Worm (Caenorhabditis elegans) whole organism, L1 larva: ENCODE results near the gene math-18.

ENCODE experiments used
- C04F5.9 ChIP-seq: sonication (generic microtip); optimal IDR thresholded peaks from 2 replicates; lab custom pipeline; 2016; ENCODE audit warnings: missing genetic modification characterization, missing compliant biosample characterization
- C34B4.2 ChIP-seq: sonication (generic microtip); optimal IDR thresholded peaks from 2 replicates; lab custom pipeline; 2017; ENCODE audit warnings: mild to moderate bottlenecking, missing genetic modification characterization, missing compliant biosample characterization
- F16B12.6 ChIP-seq: fragments of 150-350 bp; optimal IDR thresholded peaks from 2 replicates; lab custom pipeline; 2014; ENCODE audit warnings: missing biosample characterization, missing genetic modification characterization
- aha-1 ChIP-seq: fragments of 150-350 bp; optimal IDR thresholded peaks from 2 replicates; lab custom pipeline; 2014; ENCODE audit warnings: missing biosample characterization, missing genetic modification characterization
- alr-1 ChIP-seq: fragments of 200-800 bp; sonication (Bioruptor generic); optimal IDR thresholded peaks from 2 replicates; lab custom pipeline; 2018; ENCODE audit warnings: borderline replicate concordance, mild to moderate bottlenecking, missing genetic modification characterization, missing compliant biosample characterization
- aly-2 ChIP-seq: fragments of 150-350 bp; optimal IDR thresholded peaks from 2 replicates; lab custom pipeline; 2014; ENCODE audit warnings: missing biosample characterization, missing genetic modification characterization
- ama-1 ChIP-seq: fragments of 150-350 bp; optimal IDR thresholded peaks from 2 replicates; lab custom pipeline; 2014
- blmp-1 ChIP-seq: fragments of 150-350 bp; optimal IDR thresholded peaks from 2 replicates; lab custom pipeline; 2014; ENCODE audit warnings: missing biosample characterization, missing genetic modification characterization
- ceh-63 ChIP-seq: fragments of 200-800 bp; sonication (Bioruptor generic); optimal IDR thresholded peaks from 2 replicates; lab custom pipeline; 2018; ENCODE audit warnings: mild to moderate bottlenecking, missing genetic modification characterization, missing compliant biosample characterization
- ceh-82 ChIP-seq, 3 experiments: fragments of 150-350 bp in 1 of 3; sonication (generic microtip) in 2 of 3; optimal IDR thresholded peaks; 2 replicates each; lab custom pipeline; 2014 to 2017; ENCODE audit warnings: missing biosample characterization in 3 of 3, missing genetic modification characterization in 3 of 3
- ceh-88 ChIP-seq: fragments of 200-800 bp; sonication (Bioruptor generic); IDR thresholded peaks from 2 replicates; pipeline ENCODE4 v1.3.6; 2022; ENCODE audit warnings: missing genetic modification characterization, missing compliant biosample characterization
- ces-1 ChIP-seq: fragments of 150-350 bp; optimal IDR thresholded peaks from 2 replicates; lab custom pipeline; 2014; ENCODE audit warnings: missing biosample characterization, missing genetic modification reagents, missing genetic modification characterization
- dpl-1 ChIP-seq, 3 experiments: fragments of 150-350 bp in 2 of 3; sonication (generic microtip) in 1 of 3; optimal IDR thresholded peaks; 2 replicates each; lab custom pipeline; 2014 to 2017; ENCODE audit warnings: missing biosample characterization in 3 of 3, missing genetic modification characterization in 3 of 3, missing genetic modification reagents in 3 of 3
- efl-1 ChIP-seq, 4 experiments: fragments of 150-350 bp; optimal IDR thresholded peaks in 3 of 4; peaks in 1 of 4; 1 replicate in 1 of 4; 2 replicates in 3 of 4; lab custom pipeline; 2014; ENCODE audit warnings: missing biosample characterization in 2 of 4, missing genetic modification characterization in 2 of 4, missing genetic modification reagents in 2 of 4
- elt-2 ChIP-seq: sonication (generic microtip); optimal IDR thresholded peaks from 2 replicates; lab custom pipeline; 2016; ENCODE audit warnings: missing genetic modification characterization, mild to moderate bottlenecking, inconsistent platforms, missing compliant biosample characterization, missing genetic modification reagents
- elt-3 ChIP-seq, 6 experiments: fragments of 150-350 bp in 1 of 6; sonication (generic microtip); optimal IDR thresholded peaks; 2 replicates each; lab custom pipeline; 2017 to 2018; ENCODE audit warnings: missing biosample characterization in 6 of 6, missing genetic modification characterization in 6 of 6, inconsistent platforms in 1 of 6
- fkh-10 ChIP-seq: sonication (generic microtip); optimal IDR thresholded peaks from 2 replicates; lab custom pipeline; 2017; ENCODE audit warnings: missing biosample characterization, missing genetic modification reagents, missing genetic modification characterization
- fkh-8 ChIP-seq: sonication (generic microtip); optimal IDR thresholded peaks from 2 replicates; lab custom pipeline; 2016; ENCODE audit warnings: mild to moderate bottlenecking, missing genetic modification characterization, missing compliant biosample characterization
- fos-1 ChIP-seq: fragments of 150-350 bp; optimal IDR thresholded peaks from 2 replicates; lab custom pipeline; 2014; ENCODE audit warnings: missing biosample characterization, missing genetic modification characterization
- hlh-4 ChIP-seq: sonication (generic microtip); optimal IDR thresholded peaks from 2 replicates; lab custom pipeline; 2016; ENCODE audit warnings: mild to moderate bottlenecking, missing genetic modification characterization, missing compliant biosample characterization
- hpl-2 ChIP-seq: fragments of 150-350 bp; optimal IDR thresholded peaks from 2 replicates; lab custom pipeline; 2014; ENCODE audit warnings: missing biosample characterization, missing genetic modification reagents, missing genetic modification characterization
- jun-1 ChIP-seq: fragments of 150-350 bp; optimal IDR thresholded peaks from 2 replicates; lab custom pipeline; 2014; ENCODE audit warnings: missing biosample characterization, missing genetic modification reagents, missing genetic modification characterization
- lin-13 ChIP-seq: fragments of 150-350 bp; optimal IDR thresholded peaks from 2 replicates; lab custom pipeline; 2014; ENCODE audit warnings: missing biosample characterization, missing genetic modification reagents, missing genetic modification characterization
- lin-14 ChIP-seq: fragments of 200-800 bp; sonication (Bioruptor generic); optimal IDR thresholded peaks from 2 replicates; lab custom pipeline; 2018; ENCODE audit warnings: mild to moderate bottlenecking, missing genetic modification characterization, moderate library complexity, missing compliant biosample characterization
- lin-35 ChIP-seq, 2 experiments: fragments of 150-350 bp; optimal IDR thresholded peaks; 2 replicates each; lab custom pipeline; 2014; ENCODE audit warnings: missing biosample characterization in 2 of 2, missing genetic modification characterization in 2 of 2, missing genetic modification reagents in 2 of 2
- lir-3 ChIP-seq: sonication (generic microtip); optimal IDR thresholded peaks from 2 replicates; lab custom pipeline; 2016; ENCODE audit warnings: mild to moderate bottlenecking, missing genetic modification characterization, moderate library complexity, missing compliant biosample characterization; ENCODE audit not compliant: poor library complexity
- lsy-2 ChIP-seq, 2 experiments: fragments of 150-350 bp; optimal IDR thresholded peaks; 2 replicates each; lab custom pipeline; 2014; ENCODE audit warnings: missing biosample characterization in 2 of 2, missing genetic modification characterization in 2 of 2
- mdl-1 ChIP-seq, 2 experiments: fragments of 150-350 bp; optimal IDR thresholded peaks; 2 replicates each; lab custom pipeline; 2014 to 2017; ENCODE audit warnings: missing biosample characterization in 2 of 2, missing genetic modification characterization in 2 of 2, inconsistent platforms in 1 of 2
- nhr-11 ChIP-seq: fragments of 150-350 bp; optimal IDR thresholded peaks from 2 replicates; lab custom pipeline; 2014; ENCODE audit warnings: missing biosample characterization, missing genetic modification characterization
- nhr-237 ChIP-seq: fragments of 150-350 bp; optimal IDR thresholded peaks from 2 replicates; lab custom pipeline; 2014; ENCODE audit warnings: missing biosample characterization, missing genetic modification characterization
- nhr-28 ChIP-seq: fragments of 150-350 bp; optimal IDR thresholded peaks from 2 replicates; lab custom pipeline; 2014; ENCODE audit warnings: missing biosample characterization, missing genetic modification characterization
- nhr-47 ChIP-seq: sonication (generic microtip); optimal IDR thresholded peaks from 2 replicates; lab custom pipeline; 2016; ENCODE audit warnings: mild to moderate bottlenecking, missing genetic modification characterization, moderate library complexity, missing compliant biosample characterization
- nhr-84 ChIP-seq: sonication (generic microtip); optimal IDR thresholded peaks from 2 replicates; lab custom pipeline; 2017; ENCODE audit warnings: missing biosample characterization, missing genetic modification characterization
- nhr-85 ChIP-seq: sonication (generic microtip); peaks from one replicate; lab custom pipeline; 2016; ENCODE audit warnings: missing genetic modification characterization, inconsistent platforms, missing compliant biosample characterization
- pqm-1 ChIP-seq: sonication (generic microtip); optimal IDR thresholded peaks from 3 replicates; lab custom pipeline; 2017; ENCODE audit warnings: missing biosample characterization, missing genetic modification characterization
- skn-1 ChIP-seq: fragments of 150-350 bp; optimal IDR thresholded peaks from 2 replicates; lab custom pipeline; 2014; ENCODE audit warnings: missing biosample characterization, missing genetic modification characterization
- snpc-4 ChIP-seq: fragments of 150-350 bp; optimal IDR thresholded peaks from 2 replicates; lab custom pipeline; 2014; ENCODE audit warnings: missing biosample characterization, missing genetic modification characterization
- snu-23 ChIP-seq: sonication (generic microtip); optimal IDR thresholded peaks from 2 replicates; lab custom pipeline; 2016; ENCODE audit warnings: missing genetic modification characterization, missing compliant biosample characterization
- tbx-2 ChIP-seq: sonication (generic microtip); optimal IDR thresholded peaks from 2 replicates; lab custom pipeline; 2016; ENCODE audit warnings: missing genetic modification characterization, missing compliant biosample characterization
- unc-130 ChIP-seq: fragments of 150-350 bp; optimal IDR thresholded peaks from 2 replicates; lab custom pipeline; 2017; ENCODE audit warnings: missing biosample characterization, missing genetic modification characterization, inconsistent platforms
- unc-98 ChIP-seq: fragments of 200-800 bp; sonication (Bioruptor generic); IDR thresholded peaks from 2 replicates; pipeline ENCODE4 v1.3.6; 2022; ENCODE audit warnings: missing genetic modification characterization, missing compliant biosample characterization
- ztf-4 ChIP-seq: fragments of 150-350 bp; optimal IDR thresholded peaks from 2 replicates; lab custom pipeline; 2014; ENCODE audit warnings: missing biosample characterization, missing genetic modification characterization

The math-18 gene

ce11 chrII:2195541-2195940 is 41.7 kb downstream of the math-18 start (continued):
- TF ChIP-seq nhr-237 (tag; lab: Kevin White, UChicago) = no peak
- TF ChIP-seq nhr-47 (tag; lab: Kevin White, UChicago) = peak; percentile 12
- peak; percentile 53 for TF ChIP-seq lin-13 (GFP tag; lab: Kevin White, UChicago)
- TF ChIP-seq jun-1 (tag; lab: Kevin White, UChicago) = no peak
- TF ChIP-seq mdl-1 (tag; optimal IDR thresholded peaks at IDR 0.05; lab: Kevin White, UChicago) = no peak
- no peak for TF ChIP-seq pqm-1
- no peak for TF ChIP-seq fos-1 (tag; lab: Kevin White, UChicago)
- TF ChIP-seq lin-35 (GFP tag; optimal IDR thresholded peaks at IDR 0.05; lab: Kevin White, UChicago) = peak; percentile 52 to 68
- TF ChIP-seq ces-1 (GFP tag; lab: Kevin White, UChicago) = no peak
- peak; percentile 26 to 77 (median 45) for TF ChIP-seq ceh-82 (tag; optimal IDR thresholded peaks at IDR 0.05; lab: Kevin White, UChicago)
- TF ChIP-seq skn-1 = no peak
- no peak for TF ChIP-seq unc-98
- TF ChIP-seq elt-3 (tag; optimal IDR thresholded peaks at IDR 0.05; lab: Kevin White, UChicago) = no peak
- TF ChIP-seq aly-2 (tag; lab: Kevin White, UChicago) = no peak
- TF ChIP-seq alr-1 (tag; lab: Kevin White, UChicago) = no peak
- TF ChIP-seq nhr-28 = no peak
- TF ChIP-seq unc-130 (tag; lab: Kevin White, UChicago) = no peak
- TF ChIP-seq lin-14 (GFP tag; lab: Kevin White, UChicago) = peak; percentile 87
- TF ChIP-seq fkh-10 (GFP tag; lab: Kevin White, UChicago) = peak; percentile 45
- TF ChIP-seq blmp-1 (tag; lab: Kevin White, UChicago) = peak; percentile 39
- peak; percentile 42 to 53 for TF ChIP-seq efl-1 (optimal IDR thresholded peaks at IDR 0.05; lab: Kevin White, UChicago)
- peak; percentile 21 to 92 for TF ChIP-seq efl-1 (GFP tag; optimal IDR thresholded peaks at IDR 0.05 in 1 of 2; lab: Kevin White, UChicago)
- TF ChIP-seq C34B4.2 = no peak
- TF ChIP-seq snpc-4 = no peak
- TF ChIP-seq nhr-84 (tag; lab: Kevin White, UChicago) = no peak
- TF ChIP-seq lir-3 (tag; lab: Kevin White, UChicago) = no peak
- no peak for TF ChIP-seq hpl-2
- no peak for TF ChIP-seq elt-2 (tag; lab: Kevin White, UChicago)
- TF ChIP-seq aha-1 = no peak
- no peak for TF ChIP-seq fkh-8 (tag; lab: Kevin White, UChicago)
- no peak for TF ChIP-seq ama-1

DNA sequence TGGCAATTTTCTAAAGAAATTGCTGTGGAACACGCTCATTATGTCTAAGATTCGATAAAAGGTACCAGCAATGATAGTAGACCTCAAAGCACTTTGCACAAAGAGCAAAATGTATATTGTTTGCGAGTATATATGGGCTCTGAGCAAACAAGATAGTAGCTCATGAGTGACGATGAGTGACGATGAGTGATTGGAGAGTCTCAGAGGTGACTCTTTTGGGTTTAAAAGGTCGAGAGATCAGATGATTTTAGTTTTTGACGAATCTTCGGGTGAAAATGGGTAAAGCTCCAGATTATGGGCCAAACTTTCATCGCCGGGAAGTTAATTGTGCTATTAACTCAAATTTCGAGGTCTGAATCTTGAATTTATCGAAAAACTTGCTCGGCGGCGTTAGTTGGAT is 42.9 kb downstream of the math-18 start:
- TF ChIP-seq ceh-88 (GFP tag; lab: Robert Waterston, UW) (no peak), F16B12.6 (tag; lab: Kevin White, UChicago) (no peak), ztf-4 (no peak), lin-14 (GFP tag; lab: Kevin White, UChicago) (peak; percentile 0)
- TF ChIP-seq, all 84 proteins: peak for 1

ce11 chrII:2197555-2198288 is 43.9 kb downstream of the math-18 start, which contains the start of gene C33C12.1:
C33C12.1 (plus strand) TSS chrII:2198238.
- no peak for TF ChIP-seq hlh-4
- peak in 1 of 3 experiments; percentile 34 for TF ChIP-seq ceh-82 (tag; optimal IDR thresholded peaks at IDR 0.05; lab: Kevin White, UChicago)
- no peak for TF ChIP-seq nhr-11 (tag; lab: Kevin White, UChicago)
- TF ChIP-seq fkh-10 (GFP tag; lab: Kevin White, UChicago) = peak; percentile 18
- peak in 1 of 3 experiments; percentile 22 for TF ChIP-seq dpl-1 (GFP tag; optimal IDR thresholded peaks at IDR 0.05; lab: Kevin White, UChicago)
- TF ChIP-seq snu-23 (GFP tag; lab: Kevin White, UChicago) = no peak
- TF ChIP-seq efl-1 (optimal IDR thresholded peaks at IDR 0.05; lab: Kevin White, UChicago) = peak; percentile 4 to 16
- TF ChIP-seq efl-1 (GFP tag; optimal IDR thresholded peaks at IDR 0.05 in 1 of 2; lab: Kevin White, UChicago) = peak in 1 of 2 experiments; percentile 82
- TF ChIP-seq nhr-85 = no peak
- no peak for TF ChIP-seq C04F5.9 (tag; lab: Kevin White, UChicago)
- TF ChIP-seq ceh-63 (GFP tag; lab: Kevin White, UChicago) = no peak
- TF ChIP-seq lsy-2 (tag; optimal IDR thresholded peaks at IDR 0.05; lab: Kevin White, UChicago) = peak in 1 of 2 experiments; percentile 10
- no peak for TF ChIP-seq tbx-2 (tag; lab: Kevin White, UChicago)
- peak; percentile 80 for TF ChIP-seq lin-14 (GFP tag; lab: Kevin White, UChicago)
- peak; percentile 13 for TF ChIP-seq fkh-8 (tag; lab: Kevin White, UChicago)
- no peak for TF ChIP-seq jun-1 (tag; lab: Kevin White, UChicago)
- TF ChIP-seq, all 84 proteins: peak for 7
